Worm (Caenorhabditis elegans) whole organism, young adult: ENCODE data around the gene kreg-1.
A peak's percentile ranks its signal among the peaks of the same experiment; 100 is the strongest.

ENCODE experiments used
- B0261.1 ChIP-seq: sonication (generic microtip); optimal IDR thresholded peaks from 2 replicates; lab custom pipeline; 2016; ENCODE audit warnings: mild to moderate bottlenecking, missing genetic modification characterization, moderate library complexity, missing compliant biosample characterization
- F55B11.4 ChIP-seq: sonication (generic microtip); optimal IDR thresholded peaks from 2 replicates; lab custom pipeline; 2016; ENCODE audit warnings: missing compliant biosample characterization, missing genetic modification characterization, borderline replicate concordance; ENCODE audit not compliant: insufficient read depth
- F57C9.4 ChIP-seq: sonication (generic microtip); optimal IDR thresholded peaks from 2 replicates; lab custom pipeline; 2017; ENCODE audit warnings: mild to moderate bottlenecking, missing genetic modification characterization, missing compliant biosample characterization
- K11D2.4 ChIP-seq: fragments of 200-800 bp; sonication (Bioruptor generic); IDR thresholded peaks from 2 replicates; pipeline ENCODE4 v1.3.6; 2022; ENCODE audit warnings: missing genetic modification reagents, missing genetic modification characterization, missing compliant biosample characterization
- Y67H2A.10 ChIP-seq: fragments of 200-800 bp; sonication (Bioruptor generic); conservative IDR thresholded peaks from 2 replicates; pipeline ENCODE4 v1.3.6; 2022; ENCODE audit warnings: missing genetic modification reagents, missing genetic modification characterization, missing compliant biosample characterization
- akir-1 ChIP-seq: fragments of 200-800 bp; sonication (Bioruptor generic); optimal IDR thresholded peaks from 2 replicates; lab custom pipeline; 2018; ENCODE audit warnings: mild to moderate bottlenecking, missing genetic modification characterization, moderate library complexity, missing compliant biosample characterization
- ama-1 ChIP-seq, 3 experiments: fragments of 150-350 bp in 1 of 3; sonication (generic microtip) in 2 of 3; optimal IDR thresholded peaks; 2 replicates each; lab custom pipeline; 2014 to 2018; ENCODE audit warnings: missing biosample characterization in 2 of 3, missing genetic modification characterization in 2 of 3, missing genetic modification reagents in 2 of 3
- aptf-3 ChIP-seq: fragments of 200-800 bp; sonication (Bioruptor generic); IDR thresholded peaks from 2 replicates; pipeline ENCODE4 v1.3.6; 2022; ENCODE audit warnings: missing genetic modification characterization, missing compliant biosample characterization
- atf-7 ChIP-seq: sonication (generic microtip); optimal IDR thresholded peaks from 2 replicates; lab custom pipeline; 2017; ENCODE audit warnings: mild to moderate bottlenecking, missing genetic modification characterization, missing compliant biosample characterization
- attf-3 ChIP-seq: fragments of 200-800 bp; sonication (Bioruptor generic); conservative IDR thresholded peaks from 2 replicates; pipeline ENCODE4 v1.3.6; 2022; ENCODE audit warnings: missing genetic modification reagents, missing genetic modification characterization, missing compliant biosample characterization
- cebp-1 ChIP-seq, 2 experiments: fragments of 200-800 bp in 1 of 2; sonication (Bioruptor generic) in 1 of 2; sonication (generic microtip) in 1 of 2; IDR thresholded peaks in 1 of 2; optimal IDR thresholded peaks in 1 of 2; 2 replicates each; pipeline versions ENCODE4 v1.3.6 to Lab custom; 2017 to 2022; ENCODE audit warnings: missing compliant biosample characterization in 2 of 2, missing genetic modification characterization in 2 of 2, mild to moderate bottlenecking in 1 of 2, missing genetic modification reagents in 1 of 2, moderate library complexity in 1 of 2
- ceh-27 ChIP-seq: fragments of 200-800 bp; sonication (Bioruptor generic); optimal IDR thresholded peaks from 2 replicates; lab custom pipeline; 2018; ENCODE audit warnings: mild to moderate bottlenecking, missing genetic modification characterization, moderate library complexity, missing compliant biosample characterization
- chd-7 ChIP-seq: sonication (generic microtip); optimal IDR thresholded peaks from 2 replicates; lab custom pipeline; 2016; ENCODE audit warnings: mild to moderate bottlenecking, missing genetic modification characterization, moderate library complexity, missing compliant biosample characterization
- die-1 ChIP-seq: sonication (generic microtip); optimal IDR thresholded peaks from 2 replicates; lab custom pipeline; 2016; ENCODE audit warnings: missing genotype, mild to moderate bottlenecking, missing genetic modification characterization, missing compliant biosample characterization
- egl-44 ChIP-seq: fragments of 200-800 bp; sonication (Bioruptor generic); IDR thresholded peaks from 2 replicates; pipeline ENCODE4 v1.3.6; 2022; ENCODE audit warnings: missing genetic modification reagents, missing genetic modification characterization, missing compliant biosample characterization
- hlh-12 ChIP-seq: sonication (generic microtip); optimal IDR thresholded peaks from 2 replicates; lab custom pipeline; 2016; ENCODE audit warnings: missing genetic modification characterization, missing compliant biosample characterization
- let-526 ChIP-seq: fragments of 200-800 bp; sonication (Bioruptor generic); IDR thresholded peaks from 2 replicates; pipeline ENCODE4 v1.3.6; 2022; ENCODE audit warnings: missing genetic modification reagents, missing genetic modification characterization, missing compliant biosample characterization
- lin-26 ChIP-seq: fragments of 200-800 bp; sonication (Bioruptor generic); IDR thresholded peaks from 2 replicates; pipeline ENCODE4 v1.3.6; 2022; ENCODE audit warnings: missing genetic modification reagents, missing genetic modification characterization, missing compliant biosample characterization
- lin-40 ChIP-seq: sonication (generic microtip); optimal IDR thresholded peaks from 2 replicates; lab custom pipeline; 2016; ENCODE audit warnings: missing genetic modification characterization, mild to moderate bottlenecking, missing compliant biosample characterization, missing genotype, missing genetic modification reagents
- lsy-27 ChIP-seq: sonication (generic microtip); optimal IDR thresholded peaks from 2 replicates; lab custom pipeline; 2017; ENCODE audit warnings: missing genetic modification characterization, mild to moderate bottlenecking, missing compliant biosample characterization, antibody characterized with exemption, missing genotype, borderline replicate concordance; ENCODE audit not compliant: insufficient read depth
- mxl-1 ChIP-seq: sonication (generic microtip); optimal IDR thresholded peaks from 2 replicates; lab custom pipeline; 2016; ENCODE audit warnings: missing genetic modification characterization, missing compliant biosample characterization
- nhr-27 ChIP-seq: fragments of 200-800 bp; sonication (Bioruptor generic); optimal IDR thresholded peaks from 2 replicates; lab custom pipeline; 2018; ENCODE audit warnings: mild to moderate bottlenecking, missing genetic modification characterization, moderate library complexity, missing compliant biosample characterization
- nhr-80 ChIP-seq: sonication (generic microtip); optimal IDR thresholded peaks from 2 replicates; lab custom pipeline; 2016; ENCODE audit warnings: missing genetic modification characterization, missing compliant biosample characterization
- pbrm-1 ChIP-seq: fragments of 200-800 bp; sonication (Bioruptor generic); IDR thresholded peaks from 2 replicates; pipeline ENCODE4 v1.3.6; 2022; ENCODE audit warnings: missing genetic modification reagents, missing genetic modification characterization, missing compliant biosample characterization
- sdz-38 ChIP-seq: sonication (generic microtip); optimal IDR thresholded peaks from 2 replicates; lab custom pipeline; 2016; ENCODE audit warnings: missing genotype, missing genetic modification characterization, missing compliant biosample characterization
- snpc-1.3 ChIP-seq: sonication (generic microtip); optimal IDR thresholded peaks from 2 replicates; lab custom pipeline; 2017; ENCODE audit warnings: missing genetic modification characterization, mild to moderate bottlenecking, missing compliant biosample characterization, antibody characterized with exemption, moderate library complexity, missing genotype, missing genetic modification reagents; ENCODE audit not compliant: insufficient read depth
- snpc-3.4 ChIP-seq: sonication (generic microtip); optimal IDR thresholded peaks from 2 replicates; lab custom pipeline; 2017; ENCODE audit warnings: missing genetic modification characterization, mild to moderate bottlenecking, missing compliant biosample characterization, antibody characterized with exemption, moderate library complexity, missing genotype, missing genetic modification reagents
- somi-1 ChIP-seq: fragments of 200-800 bp; sonication (Bioruptor generic); optimal IDR thresholded peaks from 2 replicates; lab custom pipeline; 2018; ENCODE audit warnings: mild to moderate bottlenecking, missing genetic modification characterization, missing compliant biosample characterization
- tbp1 ChIP-seq: fragments of 200-800 bp; sonication (Bioruptor generic); optimal IDR thresholded peaks from 2 replicates; lab custom pipeline; 2018; ENCODE audit warnings: mild to moderate bottlenecking, missing genetic modification characterization, missing compliant biosample characterization
- zfh-2 ChIP-seq: fragments of 200-800 bp; sonication (Bioruptor generic); conservative IDR thresholded peaks from 2 replicates; pipeline ENCODE4 v1.3.6; 2022; ENCODE audit warnings: missing genetic modification reagents, missing genetic modification characterization, missing compliant biosample characterization
- ztf-18 ChIP-seq: sonication (generic microtip); optimal IDR thresholded peaks from 2 replicates; lab custom pipeline; 2016; ENCODE audit warnings: missing genotype, mild to moderate bottlenecking, missing genetic modification characterization, missing compliant biosample characterization
- ztf-22 ChIP-seq: fragments of 200-800 bp; sonication (Bioruptor generic); optimal IDR thresholded peaks from 2 replicates; lab custom pipeline; 2018; ENCODE audit warnings: mild to moderate bottlenecking, missing genetic modification characterization, moderate library complexity, missing compliant biosample characterization
- ztf-26 ChIP-seq: sonication (generic microtip); optimal IDR thresholded peaks from 2 replicates; lab custom pipeline; 2017; ENCODE audit warnings: missing genetic modification characterization, missing compliant biosample characterization
- ztf-28 ChIP-seq: fragments of 200-800 bp; sonication (Bioruptor generic); IDR thresholded peaks from 2 replicates; pipeline ENCODE4 v1.3.6; 2022; ENCODE audit warnings: missing genetic modification reagents, missing genetic modification characterization, missing compliant biosample characterization
- ztf-3 ChIP-seq: fragments of 200-800 bp; sonication (Bioruptor generic); optimal IDR thresholded peaks from 2 replicates; lab custom pipeline; 2018; ENCODE audit warnings: mild to moderate bottlenecking, missing genetic modification characterization, missing compliant biosample characterization

Gene kreg-1

ce11 chrX:8675151-8675550, 34.4 kb upstream of the kreg-1 start:
- TF ChIP-seq pbrm-1: no peak
- TF ChIP-seq somi-1: no peak
- no peak for TF ChIP-seq let-526 (GFP tag; lab: Robert Waterston, UW)
- no peak for TF ChIP-seq lsy-27
- no peak for TF ChIP-seq F55B11.4 (tag; lab: Kevin White, UChicago)
- TF ChIP-seq snpc-3.4 (tag; lab: Kevin White, UChicago): no peak
- TF ChIP-seq ztf-3 (GFP tag; lab: Kevin White, UChicago): no peak
- TF ChIP-seq mxl-1: no peak
- TF ChIP-seq F57C9.4 (tag; lab: Kevin White, UChicago): no peak
- no peak for TF ChIP-seq B0261.1 (tag; lab: Kevin White, UChicago)
- TF ChIP-seq ztf-22: no peak

DNA sequence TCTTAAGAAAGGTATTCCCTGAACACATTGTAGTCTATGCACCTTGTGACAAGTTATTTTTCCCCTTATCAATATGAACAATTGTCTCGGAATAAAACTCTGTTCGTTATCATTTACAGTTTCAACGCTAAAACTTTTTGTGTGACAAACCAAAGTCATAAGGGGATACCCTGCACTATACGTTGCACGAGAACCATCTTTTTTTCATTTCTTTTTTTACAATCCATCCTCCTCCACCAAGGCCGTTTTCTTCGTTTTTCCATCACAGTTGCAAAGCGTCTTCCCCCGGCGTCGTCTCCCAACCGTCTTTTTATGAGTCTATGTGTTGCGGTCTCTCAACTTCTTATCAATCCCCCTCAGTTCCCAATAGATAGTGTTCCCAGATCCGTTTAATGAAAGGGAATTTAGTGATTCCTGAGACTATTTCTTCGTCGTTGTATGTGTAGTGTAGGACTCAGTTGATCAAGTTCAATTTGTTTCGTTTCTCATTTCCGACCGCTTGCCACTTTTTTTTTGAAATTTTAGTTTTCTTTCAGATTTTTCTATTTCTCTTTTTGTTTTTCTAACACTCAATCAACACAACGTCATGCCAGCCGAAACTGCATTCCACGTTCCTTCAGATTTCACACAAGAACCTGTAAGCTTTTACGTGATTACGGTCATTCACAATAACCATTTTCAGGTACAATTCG, 33.3 kb upstream of the kreg-1 start:
- peak; percentile 31 for TF ChIP-seq atf-7 (tag; lab: Kevin White, UChicago)
- no peak for TF ChIP-seq hlh-12 (tag; lab: Kevin White, UChicago)
- peak; percentile 20 for TF ChIP-seq chd-7 (tag; lab: Kevin White, UChicago)
- TF ChIP-seq egl-44 (GFP tag; lab: Robert Waterston, UW): 0 out of 2 replicates have a peak, but pooled peaks have one; percentile 48
- TF ChIP-seq let-526 (GFP tag; lab: Robert Waterston, UW): 0 out of 2 replicates have a peak, but pooled peaks have one; percentile 53
- TF ChIP-seq attf-3 (GFP tag; lab: Robert Waterston, UW): no peak
- TF ChIP-seq cebp-1 (GFP tag; IDR thresholded peaks at IDR 0.05; lab: Robert Waterston, UW): no peak
- peak; percentile 52 for TF ChIP-seq cebp-1 (tag; optimal IDR thresholded peaks at IDR 0.05; lab: Kevin White, UChicago)
- TF ChIP-seq aptf-3 (GFP tag; lab: Robert Waterston, UW): no peak
- TF ChIP-seq ceh-27 (GFP tag; lab: Kevin White, UChicago): no peak
- TF ChIP-seq lin-26 (GFP tag; lab: Robert Waterston, UW): peak; percentile 34; the same call in 1 of the 2 replicates
- TF ChIP-seq lin-40 (tag; lab: Kevin White, UChicago): peak; percentile 64
- TF ChIP-seq nhr-80 (tag; lab: Kevin White, UChicago): peak; percentile 88
- TF ChIP-seq somi-1: peak; percentile 64
- TF ChIP-seq die-1 (tag; lab: Kevin White, UChicago): peak; percentile 52
- TF ChIP-seq ztf-26 (tag; lab: Kevin White, UChicago): peak; percentile 73

ce11 chrX:8677320-8677719, 32.2 kb upstream of the kreg-1 start:
- TF ChIP-seq ztf-28 (GFP tag; lab: Robert Waterston, UW) (no peak), lin-26 (GFP tag; lab: Robert Waterston, UW) (no peak), ama-1 (optimal IDR thresholded peaks at IDR 0.05; lab: Kevin White, UChicago) (no peak), ama-1 (GFP tag; optimal IDR thresholded peaks at IDR 0.05; lab: Kevin White, UChicago) (no peak), snpc-1.3 (tag; lab: Kevin White, UChicago) (no peak), akir-1 (GFP tag; lab: Kevin White, UChicago) (no peak), somi-1 (no peak), pbrm-1 (no peak), Y67H2A.10 (GFP tag; lab: Robert Waterston, UW) (no peak), K11D2.4 (GFP tag; lab: Robert Waterston, UW) (no peak), zfh-2 (GFP tag; lab: Robert Waterston, UW) (no peak), sdz-38 (tag; lab: Kevin White, UChicago) (no peak), nhr-27 (tag; lab: Kevin White, UChicago) (no peak), tbp1 (GFP tag; lab: Kevin White, UChicago) (no peak), ztf-18 (tag; lab: Kevin White, UChicago) (no peak)
